Worm (Caenorhabditis elegans): ENCODE measurements around the gene F26D2.10.

F26D2.10 gene

DNA sequence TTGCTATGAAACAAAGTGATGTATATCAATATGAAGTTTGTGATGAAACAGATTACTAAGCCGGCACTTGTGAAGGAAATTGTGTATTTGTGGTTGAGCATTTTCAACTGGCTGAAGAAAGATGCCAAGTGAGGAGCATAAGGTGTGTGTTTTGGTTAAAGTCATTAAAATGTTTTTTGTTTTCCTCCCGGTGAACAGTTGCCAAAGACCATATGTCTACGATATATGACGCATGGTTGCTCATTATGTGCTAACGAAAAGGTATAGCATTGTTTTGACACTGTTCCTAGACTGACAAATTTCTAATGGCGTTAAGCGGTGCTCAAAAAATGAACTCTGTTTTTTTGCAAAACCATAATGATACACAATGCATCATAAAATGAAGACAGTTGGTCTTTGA, 12.4 kb downstream of the F26D2.10 start, which contains the start of gene str-55:
Gene str-55 (minus strand): TSS at position 101 of the 400 bp plus-strand sequence.
- no peak for TF ChIP-seq pax-1 (tag; optimal IDR thresholded peaks at IDR 0.05)
- TF ChIP-seq lim-6 (tag; optimal IDR thresholded peaks at IDR 0.05), result no peak
- TF ChIP-seq ceh-9 (tag; optimal IDR thresholded peaks at IDR 0.05), result no peak
- no peak for TF ChIP-seq hlh-6 (tag; optimal IDR thresholded peaks at IDR 0.05)
- no peak for TF ChIP-seq ceh-48 (tag; optimal IDR thresholded peaks at IDR 0.05)
- TF ChIP-seq ref-2 (tag; optimal IDR thresholded peaks at IDR 0.05), result no peak
- TF ChIP-seq npax-4 (tag; optimal IDR thresholded peaks at IDR 0.05), result no peak
- no peak for TF ChIP-seq unc-3 (GFP tag; conservative IDR thresholded peaks at IDR 0.05)
- TF ChIP-seq unc-3 (tag; optimal IDR thresholded peaks at IDR 0.05), result no peak
- no peak for TF ChIP-seq ceh-18 (tag; optimal IDR thresholded peaks at IDR 0.05)
- TF ChIP-seq ceh-45 (GFP tag; IDR thresholded peaks at IDR 0.05), result no peak

DNA sequence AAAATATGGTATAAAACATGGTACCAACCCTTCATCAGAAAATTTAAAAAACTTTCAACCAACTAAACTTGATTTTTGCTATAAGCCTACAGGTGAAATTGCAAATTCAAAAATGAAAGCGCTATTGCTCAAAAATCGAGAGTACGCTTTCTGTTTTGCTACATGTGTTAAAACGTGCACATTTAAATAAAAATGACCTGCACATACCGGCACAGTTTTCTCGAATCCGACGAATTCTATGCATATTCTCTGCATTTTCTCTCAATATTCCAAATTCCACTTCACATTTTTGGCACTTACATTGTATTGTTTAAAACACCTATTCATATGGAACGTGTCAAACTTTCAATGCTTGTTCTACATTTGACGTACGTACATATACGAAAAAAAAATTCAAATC, 18.9 kb downstream of the F26D2.10 start, which contains the start of gene srh-145:
Gene srh-145 (plus strand): TSS at position 193 of the 400 bp plus-strand sequence.
- TF ChIP-seq ceh-14 (tag; optimal IDR thresholded peaks at IDR 0.05) (no peak), ceh-30 (tag; optimal IDR thresholded peaks at IDR 0.05) (no peak), ets-4 (tag; optimal IDR thresholded peaks at IDR 0.05) (no peak), unc-55 (GFP tag; optimal IDR thresholded peaks at IDR 0.05) (no peak), dmd-4 (tag; optimal IDR thresholded peaks at IDR 0.05; ENCODE audit: borderline replicate concordance) (no peak), eyg-1 (tag; optimal IDR thresholded peaks at IDR 0.05) (no peak), ahr-1 (tag; optimal IDR thresholded peaks at IDR 0.05) (no peak), ceh-45 (GFP tag; IDR thresholded peaks at IDR 0.05) (no peak), ceh-31 (tag; optimal IDR thresholded peaks at IDR 0.05) (no peak), elt-2 (tag; optimal IDR thresholded peaks at IDR 0.05) (no peak), pha-2 (tag; optimal IDR thresholded peaks at IDR 0.05) (no peak), npax-4 (tag; optimal IDR thresholded peaks at IDR 0.05) (no peak), pax-1 (tag; optimal IDR thresholded peaks at IDR 0.05) (no peak), ceh-2 (tag; optimal IDR thresholded peaks at IDR 0.05) (no peak), F13H6.1 (tag; optimal IDR thresholded peaks at IDR 0.05) (no peak), pat-9 (tag; optimal IDR thresholded peaks at IDR 0.05) (no peak), mec-3 (tag; optimal IDR thresholded peaks at IDR 0.05; ENCODE audit: borderline replicate concordance) (no peak), hlh-30 (tag; optimal IDR thresholded peaks at IDR 0.05; ENCODE audit: insufficient read depth) (no peak)

DNA sequence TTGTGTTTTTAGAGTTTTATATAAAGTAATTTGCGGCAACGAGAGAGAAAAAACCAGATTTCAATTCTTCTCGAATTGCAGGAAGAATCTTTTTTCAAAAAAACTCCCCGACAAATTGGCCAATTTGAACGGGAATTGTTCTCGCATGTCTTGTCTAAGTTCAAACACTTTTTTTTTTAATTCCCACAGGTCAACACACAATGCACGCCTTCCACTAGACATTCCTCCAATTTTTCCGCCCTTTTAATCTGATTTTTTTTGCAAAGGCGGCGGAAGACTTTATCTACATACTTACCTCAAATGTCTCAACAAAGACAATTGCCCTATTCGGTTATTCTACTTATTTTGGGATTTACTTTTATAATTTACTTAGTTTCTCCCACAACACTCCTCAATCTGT, 21.7 kb downstream of the F26D2.10 start, which contains the start of gene F26D2.3:
Gene F26D2.3 (plus strand): TSS at position 301 of the 400 bp plus-strand sequence.
- TF ChIP-seq hlh-8 (tag; optimal IDR thresholded peaks at IDR 0.05) (no peak), ahr-1 (tag; optimal IDR thresholded peaks at IDR 0.05) (no peak), hlh-6 (tag; optimal IDR thresholded peaks at IDR 0.05) (no peak), fkh-6 (tag; optimal IDR thresholded peaks at IDR 0.05) (no peak), ceh-31 (tag; optimal IDR thresholded peaks at IDR 0.05) (no peak), elt-4 (tag; optimal IDR thresholded peaks at IDR 0.05) (no peak), ceh-19 (GFP tag; optimal IDR thresholded peaks at IDR 0.05) (no peak), tbx-7 (tag; optimal IDR thresholded peaks at IDR 0.05) (no peak), F13H6.1 (tag; optimal IDR thresholded peaks at IDR 0.05) (no peak), T23F11.4 (GFP tag; optimal IDR thresholded peaks at IDR 0.05) (no peak)

DNA sequence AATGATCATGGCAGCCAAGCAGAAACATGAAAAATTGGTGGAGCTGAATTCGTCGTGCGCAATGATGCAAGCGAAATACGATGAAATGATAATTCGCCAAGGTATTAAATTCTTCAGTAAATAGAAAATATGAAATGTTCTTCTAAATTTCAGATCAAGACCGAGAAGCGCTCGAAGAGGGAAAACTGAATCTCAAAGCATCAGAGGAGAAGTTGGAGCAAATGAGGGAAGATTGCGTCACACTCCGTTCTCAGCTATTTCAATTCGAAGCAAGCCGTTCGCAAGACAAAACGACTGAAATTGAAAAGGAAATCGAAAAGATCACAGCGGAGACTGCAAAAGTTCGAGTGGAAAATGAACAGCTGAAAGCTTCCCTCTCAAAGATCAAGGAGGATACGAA, 23.0 kb downstream of the F26D2.10 start:
- TF ChIP-seq zip-5 (tag; optimal IDR thresholded peaks at IDR 0.05) (no peak), ceh-19 (GFP tag; optimal IDR thresholded peaks at IDR 0.05) (no peak), pax-1 (tag; optimal IDR thresholded peaks at IDR 0.05) (no peak), ahr-1 (tag; optimal IDR thresholded peaks at IDR 0.05) (no peak)

DNA sequence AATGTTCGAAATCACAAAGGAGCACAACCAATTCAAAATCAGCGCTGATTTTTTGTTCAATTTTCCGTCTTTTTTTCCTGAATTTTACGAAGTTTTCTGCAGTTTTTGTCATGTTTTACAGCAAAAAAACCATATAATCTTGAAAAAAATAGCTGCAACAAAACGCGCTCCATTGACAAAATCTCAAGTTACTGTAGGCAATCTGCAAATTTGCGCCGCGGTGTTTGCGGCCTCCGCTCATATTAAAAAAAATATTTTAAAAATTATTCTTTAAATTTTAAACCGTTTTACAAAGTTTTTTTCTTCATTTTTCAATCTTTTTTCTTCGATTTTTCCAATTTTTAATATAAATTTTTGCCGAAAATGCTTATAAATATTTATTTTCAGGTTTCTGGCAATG, 24.0 kb downstream of the F26D2.10 start:
- no peak for TF ChIP-seq ceh-18 (tag; optimal IDR thresholded peaks at IDR 0.05)
- TF ChIP-seq fkh-6 (tag; optimal IDR thresholded peaks at IDR 0.05), result no peak
- no peak for TF ChIP-seq elt-2 (tag; optimal IDR thresholded peaks at IDR 0.05)
- no peak for TF ChIP-seq elt-4 (tag; optimal IDR thresholded peaks at IDR 0.05)
- no peak for TF ChIP-seq lin-11 (tag; optimal IDR thresholded peaks at IDR 0.05)
- no peak for TF ChIP-seq pqm-1 (tag; optimal IDR thresholded peaks at IDR 0.05)
- TF ChIP-seq rnt-1 (tag; optimal IDR thresholded peaks at IDR 0.05), result no peak
- TF ChIP-seq ceh-9 (tag; optimal IDR thresholded peaks at IDR 0.05), result no peak
- no peak for TF ChIP-seq hlh-30 (tag; optimal IDR thresholded peaks at IDR 0.05; ENCODE audit: insufficient read depth)
- TF ChIP-seq sox-2 (GFP tag; IDR thresholded peaks at IDR 0.05), result no peak
- no peak for TF ChIP-seq ref-2 (tag; optimal IDR thresholded peaks at IDR 0.05)
- no peak for TF ChIP-seq K09A11.1 (tag; optimal IDR thresholded peaks at IDR 0.05; ENCODE audit: insufficient read depth)
- TF ChIP-seq ceh-45 (GFP tag; IDR thresholded peaks at IDR 0.05), result no peak
- TF ChIP-seq sdc-2 (tag; optimal IDR thresholded peaks at IDR 0.05), result no peak
